Worm (Caenorhabditis elegans): ENCODE results near the gene F33H12.7.

The F33H12.7 gene

ce11 chrII:2586861-2587554 is at the start of gene F33H12.7, which contains the start of gene sri-39:
F33H12.7 (minus strand) TSS chrII:2586911.
sri-39 (plus strand) TSS chrII:2587504.
- TF ChIP-seq fos-1 (tag; optimal IDR thresholded peaks at IDR 0.05): peak; percentile 89
- TF ChIP-seq crh-2 (tag; optimal IDR thresholded peaks at IDR 0.05): peak; percentile 47
- peak; percentile 3 for TF ChIP-seq gmeb-1 (tag; optimal IDR thresholded peaks at IDR 0.05)
- no peak for TF ChIP-seq ama-1 (optimal IDR thresholded peaks at IDR 0.05)
- no peak for TF ChIP-seq blmp-1 (tag; optimal IDR thresholded peaks at IDR 0.05; ENCODE audit: insufficient read depth)
- peak; percentile 42 for TF ChIP-seq sma-9 (GFP tag; optimal IDR thresholded peaks at IDR 0.05)
- TF ChIP-seq sma-9 (tag; optimal IDR thresholded peaks at IDR 0.05): no peak

- TF ChIP-seq mab-5 (tag; optimal IDR thresholded peaks at IDR 0.05) (no peak), nhr-11 (tag; optimal IDR thresholded peaks at IDR 0.05) (no peak), lin-11 (tag; optimal IDR thresholded peaks at IDR 0.05) (no peak), nhr-10 (tag; optimal IDR thresholded peaks at IDR 0.05) (no peak), crh-2 (tag; optimal IDR thresholded peaks at IDR 0.05) (no peak), zag-1 (tag; optimal IDR thresholded peaks at IDR 0.05) (no peak), nhr-25 (tag; optimal IDR thresholded peaks at IDR 0.05) (no peak), fos-1 (tag; optimal IDR thresholded peaks at IDR 0.05) (no peak), ztf-1 (GFP tag; conservative IDR thresholded peaks at IDR 0.05) (no peak), gmeb-1 (tag; optimal IDR thresholded peaks at IDR 0.05) (no peak), mdl-1 (tag; optimal IDR thresholded peaks at IDR 0.05) (no peak), peb-1 (tag; optimal IDR thresholded peaks at IDR 0.05) (no peak), elt-3 (tag; optimal IDR thresholded peaks at IDR 0.05) (no peak)
Observed at ce11 chrII:2631169-2631568, 44.5 kb upstream of the F33H12.7 start, which contains the start of gene D2062.1. D2062.1 (plus strand) TSS chrII:2631469.

- TF ChIP-seq nhr-23 (tag; optimal IDR thresholded peaks at IDR 0.05) (no peak), C34F6.9 (tag; optimal IDR thresholded peaks at IDR 0.05) (no peak), mab-5 (tag; optimal IDR thresholded peaks at IDR 0.05) (no peak), zag-1 (tag; optimal IDR thresholded peaks at IDR 0.05) (no peak), unc-39 (tag; optimal IDR thresholded peaks at IDR 0.05) (no peak), gmeb-1 (tag; optimal IDR thresholded peaks at IDR 0.05) (no peak), dmd-4 (tag; optimal IDR thresholded peaks at IDR 0.05) (no peak), nhr-21 (tag; optimal IDR thresholded peaks at IDR 0.05) (no peak), nhr-77 (tag; optimal IDR thresholded peaks at IDR 0.05) (no peak), mdl-1 (tag; optimal IDR thresholded peaks at IDR 0.05) (no peak), ama-1 (optimal IDR thresholded peaks at IDR 0.05) (no peak), F13H6.1 (tag; optimal IDR thresholded peaks at IDR 0.05) (no peak), elt-3 (tag; optimal IDR thresholded peaks at IDR 0.05) (no peak)
Observed at ce11 chrII:2629270-2629669, 42.6 kb upstream of the F33H12.7 start, which contains the start of gene sri-37. sri-37 (plus strand) TSS chrII:2629570.

ce11 chrII:2628401-2628800 is 41.7 kb upstream of the F33H12.7 start:
- TF ChIP-seq ama-1 (optimal IDR thresholded peaks at IDR 0.05): no peak
- no peak for TF ChIP-seq crh-2 (tag; optimal IDR thresholded peaks at IDR 0.05)
- TF ChIP-seq lin-39 (tag; optimal IDR thresholded peaks at IDR 0.05): no peak
- TF ChIP-seq nhr-25 (tag; optimal IDR thresholded peaks at IDR 0.05): no peak
- no peak for TF ChIP-seq unc-62 (GFP tag; optimal IDR thresholded peaks at IDR 0.05)
- no peak for TF ChIP-seq zag-1 (tag; optimal IDR thresholded peaks at IDR 0.05)
- no peak for TF ChIP-seq gmeb-1 (tag; optimal IDR thresholded peaks at IDR 0.05)
- no peak for TF ChIP-seq R02D3.7 (tag; optimal IDR thresholded peaks at IDR 0.05)
- no peak for TF ChIP-seq nhr-12 (tag; optimal IDR thresholded peaks at IDR 0.05)
- no peak for TF ChIP-seq skn-1 (tag; optimal IDR thresholded peaks at IDR 0.05)
- TF ChIP-seq nhr-23 (tag; optimal IDR thresholded peaks at IDR 0.05): no peak
- TF ChIP-seq nhr-6 (tag; optimal IDR thresholded peaks at IDR 0.05): no peak

- TF ChIP-seq unc-55 (GFP tag; optimal IDR thresholded peaks at IDR 0.05) (no peak), fos-1 (tag; optimal IDR thresholded peaks at IDR 0.05) (no peak), nhr-77 (tag; optimal IDR thresholded peaks at IDR 0.05) (no peak), unc-39 (tag; optimal IDR thresholded peaks at IDR 0.05) (no peak), zag-1 (tag; optimal IDR thresholded peaks at IDR 0.05) (no peak)
Observed at ce11 chrII:2627154-2627799, 40.6 kb upstream of the F33H12.7 start, which contains the start of gene sri-71. sri-71 (plus strand) TSS chrII:2627749.
